Worm (Caenorhabditis elegans): ENCODE data around the gene epic-2.

Gene epic-2

DNA sequence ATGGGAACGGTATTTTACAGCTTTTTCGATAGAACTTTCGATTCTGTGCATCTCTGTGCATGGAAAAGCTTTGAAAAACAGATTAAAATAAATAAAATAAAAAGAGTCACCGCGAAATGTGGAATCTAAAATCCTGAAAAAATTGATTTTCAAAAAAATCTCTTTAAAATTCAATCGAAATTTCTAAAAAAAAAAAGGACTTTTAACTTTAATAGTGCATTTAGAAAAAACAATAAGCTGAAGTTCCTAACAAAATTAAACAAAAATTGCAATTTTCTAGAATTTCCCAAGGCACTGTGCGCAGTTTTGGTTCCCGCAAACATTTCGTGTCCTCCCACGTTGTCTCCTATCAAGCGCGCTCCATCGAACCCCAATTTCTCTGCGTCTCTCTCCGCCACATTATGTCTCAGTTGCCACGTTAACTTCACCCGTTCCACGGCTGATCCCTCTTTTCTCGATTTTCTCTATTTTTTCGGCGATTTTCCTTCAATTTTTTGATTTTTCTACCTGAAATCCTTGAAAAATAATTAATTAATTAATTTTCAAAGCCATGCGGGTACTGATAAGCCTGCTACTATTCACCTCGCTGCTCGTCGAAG is 25.0 kb downstream of the epic-2 start, which contains the start of the genes Y41D4A.6 and Y41D4A.4:
TSS of gene Y41D4A.6 (minus strand) at position 51 of the 599 bp plus-strand sequence.
TSS of gene Y41D4A.4 (plus strand) at position 549 of the 599 bp plus-strand sequence.
- no peak for TF ChIP-seq ZK546.5 (tag; optimal IDR thresholded peaks at IDR 0.05)
- peak; percentile 31 for TF ChIP-seq nhr-48 (tag; optimal IDR thresholded peaks at IDR 0.05)
- peak; percentile 61; the same call in 1 of the 2 replicates for TF ChIP-seq ctbp-1 (GFP tag; IDR thresholded peaks at IDR 0.05)
- no peak for TF ChIP-seq cey-2 (tag; optimal IDR thresholded peaks at IDR 0.05; ENCODE audit: borderline replicate concordance, insufficient read depth)
- peak; percentile 89 for TF ChIP-seq mep-1 (tag; optimal IDR thresholded peaks at IDR 0.05)
- 0 out of 4 replicates have a peak, but pooled peaks have one; percentile 8 to 47 for TF ChIP-seq madf-5 (GFP tag; IDR thresholded peaks at IDR 0.05)
- no peak for TF ChIP-seq nhr-76 (tag; optimal IDR thresholded peaks at IDR 0.05)
- TF ChIP-seq mdt-29 (GFP tag; IDR thresholded peaks at IDR 0.05) = no peak
- no peak for TF ChIP-seq saeg-2 (GFP tag; IDR thresholded peaks at IDR 0.05)
- peak; percentile 26; the same call in 1 of the 2 replicates for TF ChIP-seq nhr-42 (GFP tag; IDR thresholded peaks at IDR 0.05)
- no peak for TF ChIP-seq egl-27 (tag; optimal IDR thresholded peaks at IDR 0.05)
- no peak for TF ChIP-seq ceh-32 (tag; optimal IDR thresholded peaks at IDR 0.05; ENCODE audit: poor library complexity)
- no peak for TF ChIP-seq nhr-41 (GFP tag; IDR thresholded peaks at IDR 0.05)
- TF ChIP-seq lin-38 (GFP tag; IDR thresholded peaks at IDR 0.05) = peak; percentile 98
- TF ChIP-seq ztf-7 (tag; optimal IDR thresholded peaks at IDR 0.05) = peak; percentile 10
- TF ChIP-seq fos-1 (tag; optimal IDR thresholded peaks at IDR 0.05) = no peak
- TF ChIP-seq dmd-9 (GFP tag; IDR thresholded peaks at IDR 0.05) = peak; percentile 30; the same call in 1 of the 2 replicates
- TF ChIP-seq mxl-3 (GFP tag; optimal IDR thresholded peaks at IDR 0.05) = peak; percentile 91
- TF ChIP-seq aly-2 (tag; optimal IDR thresholded peaks at IDR 0.05) = no peak
- peak; percentile 78 for TF ChIP-seq lin-13 (GFP tag; optimal IDR thresholded peaks at IDR 0.05)
- peak; percentile 31 for TF ChIP-seq F49E8.2 (tag; optimal IDR thresholded peaks at IDR 0.05; ENCODE audit: borderline replicate concordance)
- no peak for TF ChIP-seq Y75B8A.6 (GFP tag; IDR thresholded peaks at IDR 0.05)
- TF ChIP-seq hmg-1.1 (GFP tag; IDR thresholded peaks at IDR 0.05) = peak; percentile 76
- TF ChIP-seq sdz-12 (GFP tag; optimal IDR thresholded peaks at IDR 0.05) = peak; percentile 53
- no peak for TF ChIP-seq ceh-82 (tag; optimal IDR thresholded peaks at IDR 0.05)
- peak; percentile 27 for TF ChIP-seq nhr-11 (tag; optimal IDR thresholded peaks at IDR 0.05)
- peak; percentile 54 for TF ChIP-seq F37D6.2 (tag; optimal IDR thresholded peaks at IDR 0.05)
- peak; percentile 40 to 78 for TF ChIP-seq mdl-1 (tag; optimal IDR thresholded peaks at IDR 0.05)
- TF ChIP-seq T20F7.1 (GFP tag; optimal IDR thresholded peaks at IDR 0.05) = peak; percentile 73
- no peak for TF ChIP-seq duxl-1 (tag; optimal IDR thresholded peaks at IDR 0.05; ENCODE audit: poor library complexity)
- TF ChIP-seq snpc-1.2 (GFP tag; IDR thresholded peaks at IDR 0.05) = no peak
- TF ChIP-seq daf-8 (GFP tag; IDR thresholded peaks at IDR 0.05) = no peak
- no peak for TF ChIP-seq ama-1 (optimal IDR thresholded peaks at IDR 0.05)
- TF ChIP-seq spr-3 (GFP tag; optimal IDR thresholded peaks at IDR 0.05) = no peak
- TF ChIP-seq Y5F2A.4 (GFP tag; optimal IDR thresholded peaks at IDR 0.05) = no peak
- no peak for TF ChIP-seq ceh-28 (tag; optimal IDR thresholded peaks at IDR 0.05)
- TF ChIP-seq zfp-2 (tag; optimal IDR thresholded peaks at IDR 0.05) = peak; percentile 10
- TF ChIP-seq T26A8.4 (GFP tag; IDR thresholded peaks at IDR 0.05) = 0 out of 2 replicates have a peak, but pooled peaks have one; percentile 22
- TF ChIP-seq lsy-2 (tag; optimal IDR thresholded peaks at IDR 0.05) = peak; percentile 3 to 83
- TF ChIP-seq dmd-8 (GFP tag; IDR thresholded peaks at IDR 0.05) = no peak
- no peak for TF ChIP-seq tra-1 (GFP tag; IDR thresholded peaks at IDR 0.05)
- TF ChIP-seq zfp-3 (GFP tag; conservative IDR thresholded peaks at IDR 0.05) = no peak
- no peak for TF ChIP-seq F26F4.8 (GFP tag; conservative IDR thresholded peaks at IDR 0.05)
- TF ChIP-seq nhr-28 (tag; optimal IDR thresholded peaks at IDR 0.05) = peak; percentile 81
- TF ChIP-seq hlh-30 (tag; optimal IDR thresholded peaks at IDR 0.05; ENCODE audit: insufficient read depth) = peak; percentile 53
- TF ChIP-seq ces-1 (GFP tag; optimal IDR thresholded peaks at IDR 0.05) = no peak
- no peak for TF ChIP-seq F44E2.7 (GFP tag; IDR thresholded peaks at IDR 0.05)
- peak; percentile 77 for TF ChIP-seq nhr-25 (tag; optimal IDR thresholded peaks at IDR 0.05; ENCODE audit: borderline replicate concordance, insufficient read depth)
- TF ChIP-seq zag-1 (tag; optimal IDR thresholded peaks at IDR 0.05) = no peak
- peak; percentile 43; the same call in 1 of the 2 replicates for TF ChIP-seq dmd-6 (GFP tag; IDR thresholded peaks at IDR 0.05)

Measured in whole organism, L4 larva.